Worm (Caenorhabditis elegans): Measurements from ENCODE around the gene clec-212.

Gene clec-212

ce11 chrV:7553873-7554362 is 16.3 kb downstream of the clec-212 start, which contains the start of gene ttr-10:
Gene ttr-10, minus strand, starts transcription at chrV:7553923.
- TF ChIP-seq nhr-11 (tag; optimal IDR thresholded peaks at IDR 0.05) (no peak), efl-3 (GFP tag; optimal IDR thresholded peaks at IDR 0.05) (no peak), mab-9 (GFP tag; IDR thresholded peaks at IDR 0.05) (no peak), nhr-71 (tag; optimal IDR thresholded peaks at IDR 0.05) (peak; percentile 8), skn-1 (tag; optimal IDR thresholded peaks at IDR 0.05) (no peak), nhr-90 (tag; optimal IDR thresholded peaks at IDR 0.05; ENCODE audit: poor library complexity) (no peak), nhr-237 (tag; optimal IDR thresholded peaks at IDR 0.05) (no peak), aly-2 (tag; optimal IDR thresholded peaks at IDR 0.05) (no peak), ztf-11 (tag; optimal IDR thresholded peaks at IDR 0.05) (no peak), fkh-8 (tag; optimal IDR thresholded peaks at IDR 0.05) (no peak), egl-13 (tag; optimal IDR thresholded peaks at IDR 0.05) (no peak), nhr-28 (tag; optimal IDR thresholded peaks at IDR 0.05) (no peak), blmp-1 (tag; optimal IDR thresholded peaks at IDR 0.05) (no peak), Y116A8C.19 (tag; optimal IDR thresholded peaks at IDR 0.05; ENCODE audit: borderline replicate concordance) (no peak), sup-37 (GFP tag; optimal IDR thresholded peaks at IDR 0.05) (no peak), xbp-1 (tag; optimal IDR thresholded peaks at IDR 0.05) (no peak), C04F5.9 (tag; optimal IDR thresholded peaks at IDR 0.05) (no peak), fkh-4 (tag; optimal IDR thresholded peaks at IDR 0.05; ENCODE audit: borderline replicate concordance) (peak; percentile 84), jun-1 (tag; optimal IDR thresholded peaks at IDR 0.05) (no peak), unc-86 (tag; optimal IDR thresholded peaks at IDR 0.05) (no peak), nhr-84 (tag; optimal IDR thresholded peaks at IDR 0.05) (no peak), ama-1 (optimal IDR thresholded peaks at IDR 0.05) (no peak), lin-39 (tag; optimal IDR thresholded peaks at IDR 0.05) (no peak), nhr-20 (tag; optimal IDR thresholded peaks at IDR 0.05) (no peak), lin-13 (GFP tag; optimal IDR thresholded peaks at IDR 0.05) (no peak), ceh-8 (GFP tag; optimal IDR thresholded peaks at IDR 0.05) (no peak), dsc-1 (tag; optimal IDR thresholded peaks at IDR 0.05) (peak; percentile 94), ets-5 (GFP tag; IDR thresholded peaks at IDR 0.05) (no peak), tbx-2 (tag; optimal IDR thresholded peaks at IDR 0.05) (no peak), nhr-47 (tag; optimal IDR thresholded peaks at IDR 0.05) (no peak), unc-62 (GFP tag; optimal IDR thresholded peaks at IDR 0.05) (no peak), hlh-4 (tag; optimal IDR thresholded peaks at IDR 0.05) (peak; percentile 44)

DNA sequence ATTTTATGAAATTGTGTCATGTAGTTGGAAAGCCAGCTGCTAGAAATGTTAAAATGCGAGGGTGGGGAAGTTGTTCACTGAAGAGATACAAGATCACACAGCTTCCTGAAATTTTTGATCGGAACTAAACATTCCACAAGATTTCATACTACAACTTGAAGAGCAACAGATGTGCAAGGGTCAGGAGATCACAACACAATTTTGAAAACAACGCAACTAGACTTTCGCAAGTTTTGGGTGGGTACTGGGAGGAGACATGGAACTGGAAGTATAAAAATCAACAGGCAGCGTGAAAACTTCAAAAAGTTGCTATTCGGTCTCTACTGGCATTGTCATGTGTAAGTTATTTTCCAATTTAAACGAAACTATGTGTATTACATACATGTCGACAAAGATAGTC is 18.4 kb downstream of the clec-212 start, which contains the start of gene F19F10.3:
Gene F19F10.3 (plus strand): TSS at position 301 of the 400 bp plus-strand sequence.
- TF ChIP-seq ztf-4 (tag; optimal IDR thresholded peaks at IDR 0.05) (no peak), dsc-1 (tag; optimal IDR thresholded peaks at IDR 0.05) (peak; percentile 23)

- peak; percentile 36 for TF ChIP-seq nhr-19 (GFP tag; conservative IDR thresholded peaks at IDR 0.05)
- TF ChIP-seq nhr-85 (tag): peak; percentile 52
- 0 out of 2 replicates have a peak, but pooled peaks have one; percentile 30 for TF ChIP-seq grh-1 (GFP tag; IDR thresholded peaks at IDR 0.05)
- peak; percentile 10 for TF ChIP-seq nhr-90 (tag; optimal IDR thresholded peaks at IDR 0.05; ENCODE audit: poor library complexity)
Measured at ce11 chrV:7548499-7548898, 21.7 kb downstream of the clec-212 start.

- TF ChIP-seq lin-35 (GFP tag; optimal IDR thresholded peaks at IDR 0.05) (peak in 1 of 2 experiments; percentile 6), nhr-76 (tag; optimal IDR thresholded peaks at IDR 0.05) (no peak), zip-4 (GFP tag; optimal IDR thresholded peaks at IDR 0.05) (no peak), ceh-8 (GFP tag; optimal IDR thresholded peaks at IDR 0.05) (no peak), nhr-84 (tag; optimal IDR thresholded peaks at IDR 0.05) (no peak), snpc-4 (tag; optimal IDR thresholded peaks at IDR 0.05) (no peak), nhr-77 (tag; optimal IDR thresholded peaks at IDR 0.05) (no peak), ama-1 (optimal IDR thresholded peaks at IDR 0.05) (no peak), elt-2 (tag; optimal IDR thresholded peaks at IDR 0.05) (peak; percentile 88), jun-1 (tag; optimal IDR thresholded peaks at IDR 0.05) (no peak)
Measured at ce11 chrV:7548017-7548416, 22.2 kb downstream of the clec-212 start.
